Fruit fly (Drosophila melanogaster) whole organism, embryonic: ENCODE measurements around the gene CG34244.

Experiments used
- Bgb ChIP-seq: fragments of 200-800 bp; sonication (Bioruptor generic); IDR thresholded peaks from 2 replicates; pipeline ENCODE4 v1.3.6; 2022; ENCODE audit warnings: missing biosample characterization, missing genetic modification characterization; ENCODE audit not compliant: partially characterized antibody
- CG10959 ChIP-seq: fragments of 200-800 bp; sonication (Bioruptor generic); IDR thresholded peaks from 2 replicates; pipeline ENCODE4 v1.3.6; 2022; ENCODE audit warnings: missing biosample characterization, missing genetic modification characterization
- CG12071 ChIP-seq: fragments of 200-800 bp; sonication (Bioruptor generic); optimal IDR thresholded peaks from 3 replicates; lab custom pipeline; 2018; ENCODE audit warnings: missing biosample characterization, mild to moderate bottlenecking, missing genetic modification characterization
- CG13894 ChIP-seq: fragments of 200-800 bp; sonication (Bioruptor generic); optimal IDR thresholded peaks from 3 replicates; lab custom pipeline; 2018; ENCODE audit warnings: missing biosample characterization, mild to moderate bottlenecking, missing genetic modification characterization, moderate library complexity
- CG14014 ChIP-seq: fragments of 200-800 bp; sonication (Bioruptor generic); IDR thresholded peaks from 2 replicates; pipeline ENCODE4 v1.3.6; 2022; ENCODE audit warnings: missing biosample characterization, missing genetic modification characterization
- CG15011 ChIP-seq: fragments of 200-800 bp; sonication (Bioruptor generic); optimal IDR thresholded peaks from 3 replicates; lab custom pipeline; 2018; ENCODE audit warnings: missing biosample characterization, mild to moderate bottlenecking, missing genetic modification characterization
- CG16815 ChIP-seq: fragments of 200-800 bp; sonication (Bioruptor generic); optimal IDR thresholded peaks from 3 replicates; lab custom pipeline; 2017; ENCODE audit warnings: missing biosample characterization, mild to moderate bottlenecking, missing genetic modification characterization
- CG17328 ChIP-seq: fragments of 200-800 bp; sonication (Bioruptor generic); IDR thresholded peaks from 2 replicates; pipeline ENCODE4 v1.3.6; 2022; ENCODE audit warnings: missing biosample characterization, missing genetic modification characterization
- CG2889 ChIP-seq: fragments of 200-800 bp; sonication (Bioruptor generic); IDR thresholded peaks from 3 replicates; pipeline ENCODE4 v1.3.6; 2022; ENCODE audit warnings: missing biosample characterization, missing genetic modification characterization
- CG3163 ChIP-seq: fragments of 200-800 bp; sonication (Bioruptor generic); optimal IDR thresholded peaks from 3 replicates; lab custom pipeline; 2016; ENCODE audit warnings: missing biosample characterization, missing genetic modification characterization
- CG32772 ChIP-seq: fragments of 200-800 bp; sonication (Bioruptor generic); IDR thresholded peaks from 2 replicates; pipeline ENCODE4 v1.3.6; 2022; ENCODE audit warnings: missing biosample characterization, missing genetic modification characterization
- CG4730 ChIP-seq: fragments of 200-800 bp; sonication (Bioruptor generic); IDR thresholded peaks from 2 replicates; pipeline ENCODE4 v1.3.6; 2022; ENCODE audit warnings: missing biosample characterization, missing genetic modification characterization
- CG6272 ChIP-seq: fragments of 200-800 bp; sonication (Bioruptor generic); IDR thresholded peaks from 2 replicates; pipeline ENCODE4 v1.3.6; 2022; ENCODE audit warnings: missing biosample characterization, missing genetic modification characterization
- CG6791 ChIP-seq: fragments of 200-800 bp; sonication (Bioruptor generic); IDR thresholded peaks from 3 replicates; pipeline ENCODE4 v1.3.6; 2022; ENCODE audit warnings: missing biosample characterization, missing genetic modification characterization; ENCODE audit not compliant: partially characterized antibody
- CG8281 ChIP-seq: fragments of 200-800 bp; sonication (Bioruptor generic); optimal IDR thresholded peaks from 2 replicates; lab custom pipeline; 2018; ENCODE audit warnings: missing biosample characterization, mild to moderate bottlenecking, missing genetic modification characterization, moderate library complexity
- CG9609 ChIP-seq: fragments of 200-800 bp; sonication (Bioruptor generic); optimal IDR thresholded peaks from 3 replicates; lab custom pipeline; 2016; ENCODE audit warnings: missing biosample characterization, missing genetic modification characterization
- CG9797 ChIP-seq: fragments of 200-800 bp; sonication (Bioruptor generic); optimal IDR thresholded peaks from 3 replicates; lab custom pipeline; 2018; ENCODE audit warnings: missing biosample characterization, mild to moderate bottlenecking, missing genetic modification characterization
- CTCF ChIP-seq: fragments of 200-800 bp; sonication (Bioruptor generic); optimal IDR thresholded peaks from 2 replicates; lab custom pipeline; 2017; ENCODE audit warnings: missing biosample characterization, mild to moderate bottlenecking, missing genetic modification characterization, moderate library complexity
- Ets65A ChIP-seq: fragments of 200-800 bp; sonication (Bioruptor generic); peaks from one replicate; lab custom pipeline; 2016; ENCODE audit warnings: missing biosample characterization, missing genetic modification characterization
- Ets97D ChIP-seq: fragments of 200-800 bp; sonication (Bioruptor generic); optimal IDR thresholded peaks from 3 replicates; lab custom pipeline; 2016; ENCODE audit warnings: missing biosample characterization, missing genetic modification characterization
- Hey ChIP-seq: fragments of 200-800 bp; sonication (Bioruptor generic); optimal IDR thresholded peaks from 3 replicates; lab custom pipeline; 2018; ENCODE audit warnings: missing biosample characterization, mild to moderate bottlenecking, missing genetic modification characterization
- Hr78 ChIP-seq, 2 experiments: fragments of 200-800 bp in 1 of 2; fragments of >200 bp in 1 of 2; sonication (Bioruptor generic) in 1 of 2; optimal IDR thresholded peaks; 2 replicates each; lab custom pipeline; 2017 to 2019; ENCODE audit warnings: missing biosample characterization in 2 of 2, missing genetic modification characterization in 2 of 2, mild to moderate bottlenecking in 1 of 2, moderate library complexity in 1 of 2
- Med ChIP-seq: fragments of 200-800 bp; sonication (Bioruptor generic); peaks from one replicate; lab custom pipeline; 2016; ENCODE audit warnings: missing biosample characterization, missing genetic modification characterization, mild to moderate bottlenecking, inconsistent platforms, moderate library complexity
- Pdp1 ChIP-seq, 2 experiments: fragments of 200-800 bp; sonication (Bioruptor generic); optimal IDR thresholded peaks; 3 replicates each; lab custom pipeline; 2016; ENCODE audit warnings: missing biosample characterization in 2 of 2, missing genetic modification characterization in 2 of 2, mild to moderate bottlenecking in 1 of 2, moderate library complexity in 1 of 2
- Vsx1 ChIP-seq: fragments of 200-800 bp; sonication (Bioruptor generic); optimal IDR thresholded peaks from 2 replicates; lab custom pipeline; 2017; ENCODE audit warnings: missing biosample characterization, mild to moderate bottlenecking, missing genetic modification characterization, missing genetic modification reagents
- abd-A ChIP-seq: fragments of 200-800 bp; sonication (Bioruptor generic); optimal IDR thresholded peaks from 3 replicates; lab custom pipeline; 2019; ENCODE audit warnings: missing biosample characterization, mild to moderate bottlenecking, missing genetic modification characterization, moderate library complexity
- ac ChIP-seq: fragments of 200-800 bp; sonication (Bioruptor generic); optimal IDR thresholded peaks from 3 replicates; lab custom pipeline; 2017; ENCODE audit warnings: missing biosample characterization, mild to moderate bottlenecking, missing genetic modification characterization
- ase ChIP-seq: fragments of 200-800 bp; sonication (Bioruptor generic); IDR thresholded peaks from 3 replicates; pipeline ENCODE4 v1.3.6; 2022; ENCODE audit warnings: missing biosample characterization, missing genetic modification characterization
- bigmax ChIP-seq: fragments of 200-800 bp; sonication (Bioruptor generic); optimal IDR thresholded peaks from 2 replicates; lab custom pipeline; 2018; ENCODE audit warnings: missing biosample characterization, mild to moderate bottlenecking, missing genetic modification characterization
- chinmo ChIP-seq: fragments of 200-800 bp; sonication (Bioruptor generic); IDR thresholded peaks from 4 replicates; pipeline ENCODE4 v1.3.6; 2022; ENCODE audit warnings: missing biosample characterization, missing genetic modification characterization; ENCODE audit not compliant: partially characterized antibody
- ci ChIP-seq: fragments of 200-800 bp; sonication (Bioruptor generic); IDR thresholded peaks from 3 replicates; pipeline ENCODE4 v1.3.6; 2022; ENCODE audit warnings: missing biosample characterization, missing genetic modification characterization
- crp ChIP-seq, 2 experiments: fragments of 200-800 bp; sonication (Bioruptor generic); optimal IDR thresholded peaks; 2 replicates in 1 of 2; 3 replicates in 1 of 2; lab custom pipeline; 2017; ENCODE audit warnings: missing biosample characterization in 2 of 2, missing genetic modification characterization in 2 of 2, mild to moderate bottlenecking in 1 of 2, moderate library complexity in 1 of 2
- disco-r ChIP-seq: fragments of 200-800 bp; sonication (Bioruptor generic); optimal IDR thresholded peaks from 2 replicates; lab custom pipeline; 2016; ENCODE audit warnings: missing biosample characterization, missing genetic modification characterization
- fu2 ChIP-seq: fragments of 200-800 bp; sonication (Bioruptor generic); optimal IDR thresholded peaks from 2 replicates; lab custom pipeline; 2016; ENCODE audit warnings: missing biosample characterization, missing genetic modification characterization
- kah ChIP-seq: fragments of 200-800 bp; sonication (Bioruptor generic); optimal IDR thresholded peaks from 2 replicates; lab custom pipeline; 2018; ENCODE audit warnings: missing biosample characterization, mild to moderate bottlenecking, missing genetic modification characterization
- nerfin-1 ChIP-seq: fragments of 200-800 bp; sonication (Bioruptor generic); optimal IDR thresholded peaks from 3 replicates; lab custom pipeline; 2019; ENCODE audit warnings: missing biosample characterization, mild to moderate bottlenecking, missing genetic modification characterization, moderate library complexity
- peb ChIP-seq: fragments of 200-800 bp; sonication (Bioruptor generic); IDR thresholded peaks from 2 replicates; pipeline ENCODE4 v1.3.6; 2022; ENCODE audit warnings: missing biosample characterization, missing genetic modification characterization
- ro ChIP-seq: fragments of 200-800 bp; sonication (Bioruptor generic); IDR thresholded peaks from 2 replicates; pipeline ENCODE4 v1.3.6; 2022; ENCODE audit warnings: missing biosample characterization, missing genetic modification characterization
- sim ChIP-seq: fragments of 200-800 bp; sonication (Bioruptor generic); IDR thresholded peaks from 2 replicates; pipeline ENCODE4 v1.3.6; 2022; ENCODE audit warnings: missing biosample characterization, missing genetic modification characterization
- tgo ChIP-seq: fragments of 200-800 bp; sonication (Bioruptor generic); IDR thresholded peaks from 3 replicates; pipeline ENCODE4 v1.3.6; 2022; ENCODE audit warnings: missing biosample characterization, missing genetic modification characterization
- zf30C ChIP-seq: fragments of 200-800 bp; sonication (Bioruptor generic); optimal IDR thresholded peaks from 3 replicates; lab custom pipeline; 2018; ENCODE audit warnings: missing biosample characterization, mild to moderate bottlenecking, missing genetic modification characterization
- zfh2 ChIP-seq: fragments of 200-800 bp; sonication (Bioruptor generic); optimal IDR thresholded peaks from 2 replicates; lab custom pipeline; 2016; ENCODE audit warnings: missing biosample characterization, missing genetic modification characterization

Gene CG34244

dm6 chr3L:14272109-14273070, 36.6 kb upstream of the CG34244 start (continued):
- TF ChIP-seq peb (peak; percentile 24; the same call in 1 of the 2 replicates), kah (GFP tag; lab: Kevin White, UChicago) (no peak), Vsx1 (GFP tag; lab: Kevin White, UChicago) (peak; percentile 89), zfh2 (GFP tag; lab: Kevin White, UChicago) (no peak), CG16815 (GFP tag; lab: Kevin White, UChicago) (peak; percentile 88), CG9797 (GFP tag; lab: Kevin White, UChicago) (no peak), ase (GFP tag; lab: Robert Waterston, UW) (peak; percentile 67), CG15011 (GFP tag; lab: Kevin White, UChicago) (peak; percentile 49), zf30C (GFP tag; lab: Kevin White, UChicago) (peak; percentile 66)

DNA sequence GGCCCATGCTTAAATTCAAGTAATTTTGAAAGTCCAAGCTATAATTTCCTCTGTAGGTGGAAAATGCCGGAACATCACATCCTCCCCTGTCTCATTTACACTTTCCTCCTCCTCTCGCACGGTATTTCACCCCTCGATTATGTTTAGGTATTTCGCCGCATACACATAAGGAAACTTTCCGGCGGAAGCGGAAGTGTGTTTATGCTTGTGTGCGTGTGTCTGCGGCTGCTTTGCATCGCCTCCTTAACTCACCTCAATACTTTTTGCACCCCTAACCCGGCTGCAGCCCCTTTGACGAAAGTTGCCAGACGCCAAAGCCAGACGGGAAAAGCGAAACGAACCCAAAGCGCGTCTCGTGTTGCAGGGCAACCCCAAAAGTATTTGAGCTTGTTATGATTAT, 27.0 kb upstream of the CG34244 start:
- TF ChIP-seq Bgb (no peak), CG9609 (GFP tag; lab: Kevin White, UChicago) (no peak), abd-A (peak; percentile 29), chinmo (GFP tag; lab: Robert Waterston, UW) (0 out of 4 replicates have a peak, but pooled peaks have one; percentile 48), CG8281 (tag; lab: Kevin White, UChicago) (no peak), CG17328 (GFP tag; lab: Robert Waterston, UW) (no peak), bigmax (GFP tag; lab: Kevin White, UChicago) (no peak), disco-r (no peak), Pdp1 (GFP tag; optimal IDR thresholded peaks at IDR 0.05; lab: Kevin White, UChicago) (no peak), ac (GFP tag; lab: Kevin White, UChicago) (no peak), CG6791 (GFP tag; lab: Robert Waterston, UW) (0 out of 3 replicates have a peak, but pooled peaks have one; percentile 40), CG4730 (GFP tag; lab: Robert Waterston, UW) (no peak), CG32772 (no peak), tgo (no peak), sim (GFP tag; lab: Robert Waterston, UW) (no peak; the same call in 1 of the 2 replicates), CTCF (GFP tag; lab: Kevin White, UChicago) (no peak), CG12071 (GFP tag; lab: Kevin White, UChicago) (peak; percentile 32), Hr78 (GFP tag; optimal IDR thresholded peaks at IDR 0.05; lab: Kevin White, UChicago) (no peak), Hey (tag; lab: Kevin White, UChicago) (peak; percentile 9), Ets97D (GFP tag; lab: Kevin White, UChicago) (peak; percentile 50), CG14014 (0 out of 2 replicates have a peak, but pooled peaks have one; percentile 14), CG3163 (GFP tag; lab: Kevin White, UChicago) (no peak), CG13894 (tag; lab: Kevin White, UChicago) (peak; percentile 12), ro (GFP tag; lab: Robert Waterston, UW) (no peak), fu2 (GFP tag; lab: Kevin White, UChicago) (no peak), ci (GFP tag; lab: Robert Waterston, UW) (0 out of 3 replicates have a peak, but pooled peaks have one; percentile 50), CG2889 (GFP tag; lab: Robert Waterston, UW) (no peak), CG6272 (GFP tag; lab: Robert Waterston, UW) (no peak), Ets65A (GFP tag; lab: Kevin White, UChicago) (peak; percentile 73), CG10959 (GFP tag; lab: Robert Waterston, UW) (0 out of 2 replicates have a peak, but pooled peaks have one; percentile 27), Med (peak; percentile 68), crp (GFP tag; optimal IDR thresholded peaks at IDR 0.05; lab: Kevin White, UChicago) (no peak), nerfin-1 (tag; lab: Kevin White, UChicago) (peak; percentile 75)
